Fruit fly (Drosophila melanogaster) whole organism, embryonic: ENCODE data around the gene CG13659.

Experiments used
- Atf6 ChIP-seq: fragments of 200-800 bp; sonication (Bioruptor generic); IDR thresholded peaks from 2 replicates; pipeline ENCODE4 v1.3.6; 2022; ENCODE audit warnings: missing biosample characterization, missing genetic modification characterization
- CG10209 ChIP-seq: fragments of 200-800 bp; sonication (Bioruptor generic); optimal IDR thresholded peaks from 3 replicates; lab custom pipeline; 2017; ENCODE audit warnings: missing biosample characterization, mild to moderate bottlenecking, missing genetic modification characterization, missing genetic modification reagents
- CG10959 ChIP-seq: fragments of 200-800 bp; sonication (Bioruptor generic); IDR thresholded peaks from 2 replicates; pipeline ENCODE4 v1.3.6; 2022; ENCODE audit warnings: missing biosample characterization, missing genetic modification characterization
- CG14014 ChIP-seq: fragments of 200-800 bp; sonication (Bioruptor generic); IDR thresholded peaks from 2 replicates; pipeline ENCODE4 v1.3.6; 2022; ENCODE audit warnings: missing biosample characterization, missing genetic modification characterization
- CG17829 ChIP-seq: fragments of 200-800 bp; optimal IDR thresholded peaks from 2 replicates; lab custom pipeline; 2019; ENCODE audit warnings: missing biosample characterization, mild to moderate bottlenecking, missing genetic modification characterization, moderate library complexity
- CG2875 ChIP-seq: fragments of 200-800 bp; sonication (Bioruptor generic); optimal IDR thresholded peaks from 2 replicates; lab custom pipeline; 2017; ENCODE audit warnings: missing biosample characterization, mild to moderate bottlenecking, missing genetic modification characterization, missing genetic modification reagents
- CG3065 ChIP-seq: fragments of 200-800 bp; sonication (Bioruptor generic); optimal IDR thresholded peaks from 2 replicates; lab custom pipeline; 2016; ENCODE audit warnings: missing biosample characterization, missing genetic modification characterization
- CG33557 ChIP-seq: fragments of 200-800 bp; sonication (Bioruptor generic); optimal IDR thresholded peaks from 2 replicates; lab custom pipeline; 2019; ENCODE audit warnings: missing biosample characterization, mild to moderate bottlenecking, missing genetic modification characterization, moderate library complexity
- CG4282 ChIP-seq: fragments of 200-800 bp; sonication (Bioruptor generic); optimal IDR thresholded peaks from 2 replicates; lab custom pipeline; 2016; ENCODE audit warnings: missing biosample characterization, missing genetic modification characterization
- CG5953 ChIP-seq: fragments of 200-800 bp; sonication (Bioruptor generic); IDR thresholded peaks from 2 replicates; pipeline ENCODE4 v1.3.6; 2022; ENCODE audit warnings: missing biosample characterization, missing genetic modification characterization
- CG7839 ChIP-seq: fragments of 200-800 bp; sonication (Bioruptor generic); optimal IDR thresholded peaks from 3 replicates; lab custom pipeline; 2018; ENCODE audit warnings: missing biosample characterization, mild to moderate bottlenecking, missing genetic modification characterization, moderate library complexity
- CG7928 ChIP-seq: fragments of 200-800 bp; sonication (Bioruptor generic); optimal IDR thresholded peaks from 2 replicates; lab custom pipeline; 2017; ENCODE audit warnings: missing biosample characterization, mild to moderate bottlenecking, missing genetic modification characterization
- CG8924 ChIP-seq: fragments of 200-800 bp; optimal IDR thresholded peaks from 3 replicates; lab custom pipeline; 2019; ENCODE audit warnings: missing biosample characterization, mild to moderate bottlenecking, missing genetic modification characterization, moderate library complexity
- CG9727 ChIP-seq: fragments of 200-800 bp; sonication (Bioruptor generic); optimal IDR thresholded peaks from 3 replicates; lab custom pipeline; 2017; ENCODE audit warnings: missing biosample characterization, mild to moderate bottlenecking, missing genetic modification characterization
- Chrac-16 ChIP-seq: fragments of 200-800 bp; sonication (Bioruptor generic); optimal IDR thresholded peaks from 3 replicates; lab custom pipeline; 2016; ENCODE audit warnings: missing biosample characterization, missing genetic modification characterization
- CoRest ChIP-seq: fragments of 200-800 bp; sonication (Bioruptor generic); optimal IDR thresholded peaks from 3 replicates; lab custom pipeline; 2018; ENCODE audit warnings: missing biosample characterization, mild to moderate bottlenecking, missing genetic modification characterization, moderate library complexity
- Gsc ChIP-seq: fragments of 200-800 bp; sonication (Bioruptor generic); IDR thresholded peaks from 2 replicates; pipeline ENCODE4 v1.3.6; 2022; ENCODE audit warnings: missing biosample characterization, missing genetic modification characterization
- Hmx ChIP-seq: fragments of 200-800 bp; sonication (Bioruptor generic); optimal IDR thresholded peaks from 2 replicates; lab custom pipeline; 2016; ENCODE audit warnings: missing biosample characterization, missing genetic modification characterization
- Hr78 ChIP-seq, 2 experiments: fragments of 200-800 bp in 1 of 2; fragments of >200 bp in 1 of 2; sonication (Bioruptor generic) in 1 of 2; optimal IDR thresholded peaks; 2 replicates each; lab custom pipeline; 2017 to 2019; ENCODE audit warnings: missing biosample characterization in 2 of 2, missing genetic modification characterization in 2 of 2, mild to moderate bottlenecking in 1 of 2, moderate library complexity in 1 of 2
- MTF-1 ChIP-seq: fragments of 200-800 bp; sonication (Bioruptor generic); optimal IDR thresholded peaks from 2 replicates; lab custom pipeline; 2018; ENCODE audit warnings: missing biosample characterization, mild to moderate bottlenecking, missing genetic modification characterization, borderline replicate concordance
- Pdp1 ChIP-seq, 2 experiments: fragments of 200-800 bp; sonication (Bioruptor generic); optimal IDR thresholded peaks; 3 replicates each; lab custom pipeline; 2016; ENCODE audit warnings: missing biosample characterization in 2 of 2, missing genetic modification characterization in 2 of 2, mild to moderate bottlenecking in 1 of 2, moderate library complexity in 1 of 2
- Ptx1 ChIP-seq: fragments of 200-800 bp; sonication (Bioruptor generic); IDR thresholded peaks from 2 replicates; pipeline ENCODE4 v1.3.6; 2022; ENCODE audit warnings: missing biosample characterization, missing genetic modification characterization
- Trl ChIP-seq, 3 experiments: fragments of >200 bp in 2 of 3; fragments of 200-800 bp in 1 of 3; sonication (Bioruptor generic) in 1 of 3; optimal IDR thresholded peaks; 2 replicates in 1 of 3; 3 replicates in 2 of 3; lab custom pipeline; 2016 to 2017; ENCODE audit warnings: missing biosample characterization in 1 of 3, missing genetic modification characterization in 1 of 3
- Usf ChIP-seq: fragments of 200-800 bp; sonication (Bioruptor generic); optimal IDR thresholded peaks from 2 replicates; lab custom pipeline; 2017; ENCODE audit warnings: missing genotype, missing biosample characterization, missing genetic modification characterization
- YL-1 ChIP-seq: fragments of 200-800 bp; sonication (Bioruptor generic); optimal IDR thresholded peaks from 3 replicates; lab custom pipeline; 2017; ENCODE audit warnings: missing biosample characterization, mild to moderate bottlenecking, missing genetic modification characterization
- ash1 ChIP-seq: fragments of 200-800 bp; sonication (Bioruptor generic); optimal IDR thresholded peaks from 2 replicates; lab custom pipeline; 2018; ENCODE audit warnings: missing biosample characterization, mild to moderate bottlenecking, missing genetic modification characterization
- bbx ChIP-seq: fragments of 200-800 bp; sonication (Bioruptor generic); IDR thresholded peaks from 2 replicates; pipeline ENCODE4 v1.3.6; 2022; ENCODE audit warnings: missing biosample characterization, missing genetic modification characterization; ENCODE audit not compliant: partially characterized antibody
- cato ChIP-seq: fragments of 200-800 bp; sonication (Bioruptor generic); optimal IDR thresholded peaks from 2 replicates; lab custom pipeline; 2016; ENCODE audit warnings: missing biosample characterization, missing genetic modification characterization, borderline replicate concordance
- chinmo ChIP-seq: fragments of 200-800 bp; sonication (Bioruptor generic); IDR thresholded peaks from 4 replicates; pipeline ENCODE4 v1.3.6; 2022; ENCODE audit warnings: missing biosample characterization, missing genetic modification characterization; ENCODE audit not compliant: partially characterized antibody
- exex ChIP-seq: fragments of 200-800 bp; sonication (Bioruptor generic); optimal IDR thresholded peaks from 4 replicates; lab custom pipeline; 2018; ENCODE audit warnings: missing biosample characterization, mild to moderate bottlenecking, missing genetic modification characterization, moderate library complexity
- fd64A ChIP-seq: fragments of 200-800 bp; sonication (Bioruptor generic); optimal IDR thresholded peaks from 3 replicates; lab custom pipeline; 2018; ENCODE audit warnings: missing biosample characterization, mild to moderate bottlenecking, missing genetic modification characterization
- grn ChIP-seq: fragments of 200-800 bp; sonication (Bioruptor generic); optimal IDR thresholded peaks from 3 replicates; lab custom pipeline; 2017; ENCODE audit warnings: missing biosample characterization, missing genetic modification characterization
- nau ChIP-seq: fragments of 200-800 bp; sonication (Bioruptor generic); optimal IDR thresholded peaks from 3 replicates; lab custom pipeline; 2017; ENCODE audit warnings: missing biosample characterization, mild to moderate bottlenecking, missing genetic modification characterization, missing genetic modification reagents
- nerfin-1 ChIP-seq: fragments of 200-800 bp; sonication (Bioruptor generic); optimal IDR thresholded peaks from 3 replicates; lab custom pipeline; 2019; ENCODE audit warnings: missing biosample characterization, mild to moderate bottlenecking, missing genetic modification characterization, moderate library complexity
- pros ChIP-seq: fragments of 200-800 bp; sonication (Bioruptor generic); optimal IDR thresholded peaks from 3 replicates; lab custom pipeline; 2019; ENCODE audit warnings: missing biosample characterization, mild to moderate bottlenecking, missing genetic modification characterization, moderate library complexity
- run ChIP-seq: fragments of 200-800 bp; sonication (Bioruptor generic); optimal IDR thresholded peaks from 3 replicates; lab custom pipeline; 2018; ENCODE audit warnings: missing biosample characterization, mild to moderate bottlenecking, missing genetic modification characterization
- sens ChIP-seq: fragments of 200-800 bp; sonication (Bioruptor generic); peaks from one replicate; lab custom pipeline; 2016; ENCODE audit warnings: missing biosample characterization, missing genetic modification characterization
- sr ChIP-seq: fragments of 200-800 bp; sonication (Bioruptor generic); IDR thresholded peaks from 3 replicates; pipeline ENCODE4 v1.3.6; 2022; ENCODE audit warnings: missing biosample characterization, missing genetic modification characterization
- sug ChIP-seq: fragments of 200-800 bp; optimal IDR thresholded peaks from 2 replicates; lab custom pipeline; 2019; ENCODE audit warnings: missing biosample characterization, mild to moderate bottlenecking, missing genetic modification characterization, moderate library complexity
- trh ChIP-seq: fragments of 200-800 bp; sonication (Bioruptor generic); optimal IDR thresholded peaks from 2 replicates; lab custom pipeline; 2016; ENCODE audit warnings: missing biosample characterization, missing genetic modification characterization
- z ChIP-seq: fragments of 200-800 bp; sonication (Bioruptor generic); IDR thresholded peaks from 3 replicates; pipeline ENCODE4 v1.3.6; 2022; ENCODE audit warnings: missing biosample characterization, missing genetic modification characterization
- zen ChIP-seq: fragments of 200-800 bp; sonication (Bioruptor generic); optimal IDR thresholded peaks from 3 replicates; lab custom pipeline; 2018; ENCODE audit warnings: missing biosample characterization, mild to moderate bottlenecking, missing genetic modification characterization, moderate library complexity
- zfh1 ChIP-seq: fragments of 200-800 bp; sonication (Bioruptor generic); IDR thresholded peaks from 3 replicates; pipeline ENCODE4 v1.3.6; 2022; ENCODE audit warnings: missing biosample characterization, missing genetic modification characterization

Gene CG13659

dm6 chr3R:25283209-25283670, 17.5 kb upstream of the CG13659 start, which contains the start of gene CG31300:
TSS of gene CG31300 (plus strand) at chr3R:25283620.
- TF ChIP-seq Pdp1 (GFP tag; optimal IDR thresholded peaks at IDR 0.05; lab: Kevin White, UChicago) (peak in 1 of 2 experiments; percentile 59), CG8924 (no peak), CG10959 (no peak), Hr78 (GFP tag; optimal IDR thresholded peaks at IDR 0.05; lab: Kevin White, UChicago) (peak in 1 of 2 experiments; percentile 57), CG5953 (no peak), CG17829 (no peak), grn (GFP tag; lab: Kevin White, UChicago) (peak; percentile 68), trh (GFP tag; lab: Kevin White, UChicago) (no peak), cato (no peak), zfh1 (GFP tag; lab: Robert Waterston, UW) (no peak), run (tag; lab: Kevin White, UChicago) (peak; percentile 69), sug (tag; lab: Kevin White, UChicago) (peak; percentile 18), CoRest (tag; lab: Kevin White, UChicago) (no peak), YL-1 (GFP tag; lab: Kevin White, UChicago) (no peak), exex (tag; lab: Kevin White, UChicago) (peak; percentile 37)

dm6 chr3R:25285173-25285572, 15.5 kb upstream of the CG13659 start, which contains the start of gene CG31104:
TSS of gene CG31104 (plus strand) at chr3R:25285473.
- TF ChIP-seq CG2875 (GFP tag; lab: Kevin White, UChicago) (no peak), exex (tag; lab: Kevin White, UChicago) (peak; percentile 22), Usf (GFP tag; lab: Kevin White, UChicago) (no peak), fd64A (no peak)

DNA sequence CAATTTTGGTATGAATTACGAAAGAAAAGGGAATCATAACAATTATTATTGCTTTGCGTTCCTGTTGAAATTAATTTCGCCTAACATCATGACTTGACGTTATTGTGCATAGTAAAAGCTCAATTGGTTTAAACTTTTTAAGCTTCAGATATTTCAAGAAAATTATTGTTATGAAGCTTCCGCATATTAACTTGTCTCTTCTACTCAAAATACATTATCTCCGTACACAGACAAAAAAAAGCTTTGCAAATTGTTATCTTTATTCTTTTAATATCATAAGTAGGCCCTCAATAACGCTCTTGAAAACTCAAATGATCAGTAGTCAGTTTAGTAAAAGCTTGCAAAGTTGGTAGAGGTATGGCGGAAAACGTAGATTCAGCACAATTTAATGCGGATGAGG, 13.6 kb upstream of the CG13659 start, which contains the start of gene CG13658:
Gene CG13658, plus strand, starts transcription at position 347 of the 400 bp plus-strand sequence.
- 0 out of 4 replicates have a peak, but pooled peaks have one; percentile 17 for TF ChIP-seq chinmo (GFP tag; lab: Robert Waterston, UW)
- peak; percentile 29 for TF ChIP-seq sug (tag; lab: Kevin White, UChicago)
- TF ChIP-seq CG3065 (GFP tag; lab: Kevin White, UChicago) = no peak
- no peak for TF ChIP-seq pros (GFP tag; lab: Kevin White, UChicago)
- 0 out of 3 replicates have a peak, but pooled peaks have one; percentile 31 for TF ChIP-seq z (GFP tag; lab: Robert Waterston, UW)
- peak in 1 of 2 experiments; percentile 16 for TF ChIP-seq Trl (optimal IDR thresholded peaks at IDR 0.05; lab: Kevin White, UChicago)
- no peak for TF ChIP-seq Trl (GFP tag; optimal IDR thresholded peaks at IDR 0.05; lab: Kevin White, UChicago)
- peak; percentile 13 for TF ChIP-seq sens (GFP tag; lab: Kevin White, UChicago)
- TF ChIP-seq zen (tag; lab: Kevin White, UChicago) = no peak
- TF ChIP-seq CG10209 (GFP tag; lab: Kevin White, UChicago) = no peak
- no peak for TF ChIP-seq CG9727 (GFP tag; lab: Kevin White, UChicago)
- TF ChIP-seq bbx (GFP tag; lab: Robert Waterston, UW) = no peak
- no peak for TF ChIP-seq CG7839 (tag; lab: Kevin White, UChicago)
- peak; percentile 69 for TF ChIP-seq exex (tag; lab: Kevin White, UChicago)

- TF ChIP-seq CG14014 (GFP tag; lab: Robert Waterston, UW) (no peak), sr (GFP tag; lab: Robert Waterston, UW) (no peak)
Observed at dm6 chr3R:25289589-25289988, 11.1 kb upstream of the CG13659 start, which contains the start of gene CG11893. TSS of gene CG11893 (plus strand) at chr3R:25289889.

DNA sequence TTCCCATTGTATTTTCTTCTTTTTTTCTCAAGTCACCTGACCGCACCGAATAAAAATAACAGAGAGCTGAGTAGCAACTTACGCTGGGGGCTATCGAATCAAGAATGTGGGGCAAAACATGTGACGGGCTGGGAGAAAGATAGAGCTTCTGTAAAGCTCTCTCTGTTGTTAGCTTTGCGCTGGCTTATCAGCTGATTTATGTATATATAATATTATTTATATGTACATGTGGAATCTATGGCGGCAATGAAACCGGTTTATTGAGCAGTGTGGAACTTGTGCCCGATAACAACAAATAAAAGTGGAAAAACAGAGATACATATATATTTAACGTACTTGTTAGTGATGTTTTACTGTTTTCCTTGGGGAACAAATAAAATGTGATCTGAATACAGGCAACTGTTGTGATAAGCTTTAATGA, 7.8 kb upstream of the CG13659 start, which contains the start of gene CG31098:
Gene CG31098, minus strand, starts transcription at position 114 of the 421 bp plus-strand sequence.
- TF ChIP-seq CG33557 (GFP tag; lab: Kevin White, UChicago) = no peak
- no peak for TF ChIP-seq Chrac-16 (GFP tag; lab: Kevin White, UChicago)
- no peak for TF ChIP-seq Gsc (GFP tag; lab: Robert Waterston, UW)
- no peak for TF ChIP-seq CG7928 (GFP tag; lab: Kevin White, UChicago)
- TF ChIP-seq Hmx = no peak
- TF ChIP-seq Atf6 (GFP tag; lab: Robert Waterston, UW) = no peak; the same call in 1 of the 2 replicates
- TF ChIP-seq nau = no peak
- no peak for TF ChIP-seq ash1 (GFP tag; lab: Kevin White, UChicago)
- TF ChIP-seq nerfin-1 = no peak
- peak; percentile 33 for TF ChIP-seq MTF-1 (GFP tag; lab: Kevin White, UChicago)
- TF ChIP-seq Ptx1 (GFP tag; lab: Robert Waterston, UW) = no peak
- TF ChIP-seq CG4282 = no peak
